Fruit fly (Drosophila melanogaster) whole organism, embryonic: ENCODE data around the gene CG34310.

Source experiments
- C15 ChIP-seq: fragments of 200-800 bp; sonication (Bioruptor generic); IDR thresholded peaks from 3 replicates; pipeline ENCODE4 v1.3.6; 2022; ENCODE audit warnings: missing biosample characterization, missing genetic modification characterization
- CG10267 ChIP-seq: fragments of 200-800 bp; sonication (Bioruptor generic); optimal IDR thresholded peaks from 2 replicates; lab custom pipeline; 2018; ENCODE audit warnings: missing biosample characterization, mild to moderate bottlenecking, missing genetic modification characterization, moderate library complexity
- CG10543 ChIP-seq: fragments of 200-800 bp; sonication (Bioruptor generic); optimal IDR thresholded peaks from 3 replicates; lab custom pipeline; 2017; ENCODE audit warnings: missing biosample characterization, mild to moderate bottlenecking, missing genetic modification characterization, moderate library complexity
- CG10959 ChIP-seq: fragments of 200-800 bp; sonication (Bioruptor generic); IDR thresholded peaks from 2 replicates; pipeline ENCODE4 v1.3.6; 2022; ENCODE audit warnings: missing biosample characterization, missing genetic modification characterization
- CG12769 ChIP-seq: fragments of 200-800 bp; sonication (Bioruptor generic); optimal IDR thresholded peaks from 2 replicates; lab custom pipeline; 2019; ENCODE audit warnings: missing biosample characterization, mild to moderate bottlenecking, missing genetic modification characterization, moderate library complexity
- CG13775 ChIP-seq: fragments of 200-800 bp; sonication (Bioruptor generic); optimal IDR thresholded peaks from 3 replicates; lab custom pipeline; 2017; ENCODE audit warnings: missing biosample characterization, mild to moderate bottlenecking, missing genetic modification characterization
- CG14014 ChIP-seq: fragments of 200-800 bp; sonication (Bioruptor generic); IDR thresholded peaks from 2 replicates; pipeline ENCODE4 v1.3.6; 2022; ENCODE audit warnings: missing biosample characterization, missing genetic modification characterization
- CG14965 ChIP-seq: fragments of 200-800 bp; sonication (Bioruptor generic); optimal IDR thresholded peaks from 2 replicates; lab custom pipeline; 2016; ENCODE audit warnings: missing biosample characterization, missing genetic modification characterization, borderline replicate concordance
- CG1529 ChIP-seq: fragments of 200-800 bp; sonication (Bioruptor generic); optimal IDR thresholded peaks from 3 replicates; lab custom pipeline; 2018; ENCODE audit warnings: missing biosample characterization, missing genetic modification characterization
- CG16815 ChIP-seq: fragments of 200-800 bp; sonication (Bioruptor generic); optimal IDR thresholded peaks from 3 replicates; lab custom pipeline; 2017; ENCODE audit warnings: missing biosample characterization, mild to moderate bottlenecking, missing genetic modification characterization
- CG16863 ChIP-seq: fragments of 200-800 bp; sonication (Bioruptor generic); optimal IDR thresholded peaks from 3 replicates; lab custom pipeline; 2016; ENCODE audit warnings: missing biosample characterization, missing genetic modification characterization
- CG1792 ChIP-seq: fragments of 200-800 bp; sonication (Bioruptor generic); optimal IDR thresholded peaks from 2 replicates; lab custom pipeline; 2016; ENCODE audit warnings: missing biosample characterization, missing genetic modification characterization
- CG18011 ChIP-seq: fragments of 200-800 bp; sonication (Bioruptor generic); optimal IDR thresholded peaks from 2 replicates; lab custom pipeline; 2017; ENCODE audit warnings: missing biosample characterization, missing genetic modification characterization, mild to moderate bottlenecking, moderate library complexity, missing genotype
- CG3065 ChIP-seq: fragments of 200-800 bp; sonication (Bioruptor generic); optimal IDR thresholded peaks from 2 replicates; lab custom pipeline; 2016; ENCODE audit warnings: missing biosample characterization, missing genetic modification characterization
- CG4730 ChIP-seq: fragments of 200-800 bp; sonication (Bioruptor generic); IDR thresholded peaks from 2 replicates; pipeline ENCODE4 v1.3.6; 2022; ENCODE audit warnings: missing biosample characterization, missing genetic modification characterization
- CG6654 ChIP-seq: fragments of 200-800 bp; sonication (Bioruptor generic); optimal IDR thresholded peaks from 2 replicates; lab custom pipeline; 2017; ENCODE audit warnings: missing biosample characterization, mild to moderate bottlenecking, missing genetic modification characterization
- CG7556 ChIP-seq: fragments of 200-800 bp; sonication (Bioruptor generic); optimal IDR thresholded peaks from 2 replicates; lab custom pipeline; 2017; ENCODE audit warnings: missing biosample characterization, mild to moderate bottlenecking, missing genetic modification characterization
- CG7839 ChIP-seq: fragments of 200-800 bp; sonication (Bioruptor generic); optimal IDR thresholded peaks from 3 replicates; lab custom pipeline; 2018; ENCODE audit warnings: missing biosample characterization, mild to moderate bottlenecking, missing genetic modification characterization, moderate library complexity
- CG7987 ChIP-seq: fragments of 200-800 bp; sonication (Bioruptor generic); optimal IDR thresholded peaks from 2 replicates; lab custom pipeline; 2018; ENCODE audit warnings: missing biosample characterization, mild to moderate bottlenecking, missing genetic modification characterization, moderate library complexity
- CG9215 ChIP-seq: fragments of 200-800 bp; sonication (Bioruptor generic); IDR thresholded peaks from 2 replicates; pipeline ENCODE4 v1.3.6; 2022; ENCODE audit warnings: missing biosample characterization, missing genetic modification characterization
- CG9437 ChIP-seq: fragments of 200-800 bp; sonication (Bioruptor generic); optimal IDR thresholded peaks from 2 replicates; lab custom pipeline; 2018; ENCODE audit warnings: missing biosample characterization, mild to moderate bottlenecking, missing genetic modification characterization
- Dek ChIP-seq: fragments of 200-800 bp; sonication (Bioruptor generic); optimal IDR thresholded peaks from 3 replicates; lab custom pipeline; 2019; ENCODE audit warnings: missing biosample characterization, mild to moderate bottlenecking, missing genetic modification characterization, moderate library complexity
- Doc2 ChIP-seq: fragments of 200-800 bp; sonication (Bioruptor generic); IDR thresholded peaks from 2 replicates; pipeline ENCODE4 v1.3.6; 2022; ENCODE audit warnings: missing biosample characterization, missing genetic modification characterization
- E2f1 ChIP-seq: fragments of 200-800 bp; sonication (Bioruptor generic); IDR thresholded peaks from 2 replicates; pipeline ENCODE4 v1.3.6; 2022; ENCODE audit warnings: missing biosample characterization, missing genetic modification characterization
- ERR ChIP-seq: fragments of 200-800 bp; sonication (Bioruptor generic); optimal IDR thresholded peaks from 2 replicates; lab custom pipeline; 2016; ENCODE audit warnings: missing biosample characterization, missing genetic modification characterization
- HLHmδ ChIP-seq: fragments of 200-800 bp; sonication (Bioruptor generic); optimal IDR thresholded peaks from 2 replicates; lab custom pipeline; 2018; ENCODE audit warnings: missing biosample characterization, mild to moderate bottlenecking, missing genetic modification characterization, moderate library complexity
- Hr39 ChIP-seq: fragments of >200 bp; optimal IDR thresholded peaks from 2 replicates; lab custom pipeline; 2017
- MTF-1 ChIP-seq: fragments of 200-800 bp; sonication (Bioruptor generic); optimal IDR thresholded peaks from 2 replicates; lab custom pipeline; 2018; ENCODE audit warnings: missing biosample characterization, mild to moderate bottlenecking, missing genetic modification characterization, borderline replicate concordance
- Meics ChIP-seq: fragments of 200-800 bp; sonication (Bioruptor generic); optimal IDR thresholded peaks from 2 replicates; lab custom pipeline; 2017; ENCODE audit warnings: missing biosample characterization, mild to moderate bottlenecking, missing genetic modification characterization
- Sry-β ChIP-seq: fragments of 200-800 bp; sonication (Bioruptor generic); optimal IDR thresholded peaks from 2 replicates; lab custom pipeline; 2018; ENCODE audit warnings: missing biosample characterization, mild to moderate bottlenecking, missing genetic modification characterization, moderate library complexity
- Xbp1 ChIP-seq: fragments of 200-800 bp; sonication (Bioruptor generic); optimal IDR thresholded peaks from 3 replicates; lab custom pipeline; 2016; ENCODE audit warnings: missing biosample characterization, mild to moderate bottlenecking, missing genetic modification characterization
- ash1 ChIP-seq: fragments of 200-800 bp; sonication (Bioruptor generic); optimal IDR thresholded peaks from 2 replicates; lab custom pipeline; 2018; ENCODE audit warnings: missing biosample characterization, mild to moderate bottlenecking, missing genetic modification characterization
- br ChIP-seq: fragments of >200 bp; optimal IDR thresholded peaks from 2 replicates; lab custom pipeline; 2017
- bsh ChIP-seq, 2 experiments: fragments of 200-800 bp; sonication (Bioruptor generic); optimal IDR thresholded peaks; 2 replicates each; lab custom pipeline; 2017 to 2018; ENCODE audit warnings: mild to moderate bottlenecking in 2 of 2, missing biosample characterization in 2 of 2, missing genetic modification characterization in 2 of 2, moderate library complexity in 1 of 2
- cad ChIP-seq: fragments of >200 bp; optimal IDR thresholded peaks from 2 replicates; lab custom pipeline; 2017; ENCODE audit warnings: missing biosample characterization, missing genetic modification characterization
- chinmo ChIP-seq: fragments of 200-800 bp; sonication (Bioruptor generic); IDR thresholded peaks from 4 replicates; pipeline ENCODE4 v1.3.6; 2022; ENCODE audit warnings: missing biosample characterization, missing genetic modification characterization; ENCODE audit not compliant: partially characterized antibody
- corto ChIP-seq: fragments of 200-800 bp; sonication (Bioruptor generic); optimal IDR thresholded peaks from 2 replicates; lab custom pipeline; 2016; ENCODE audit warnings: missing biosample characterization, mild to moderate bottlenecking, missing genetic modification characterization, moderate library complexity
- gcm ChIP-seq: fragments of 200-800 bp; sonication (Bioruptor generic); optimal IDR thresholded peaks from 2 replicates; lab custom pipeline; 2019; ENCODE audit warnings: missing biosample characterization, mild to moderate bottlenecking, missing genetic modification characterization, moderate library complexity
- gfzf ChIP-seq: fragments of 200-800 bp; sonication (Bioruptor generic); optimal IDR thresholded peaks from 2 replicates; lab custom pipeline; 2016; ENCODE audit warnings: missing biosample characterization, mild to moderate bottlenecking, missing genetic modification characterization, moderate library complexity
- jing ChIP-seq: fragments of 200-800 bp; sonication (Bioruptor generic); optimal IDR thresholded peaks from 2 replicates; lab custom pipeline; 2018; ENCODE audit warnings: missing biosample characterization, mild to moderate bottlenecking, missing genetic modification characterization
- lilli ChIP-seq: fragments of 200-800 bp; sonication (Bioruptor generic); optimal IDR thresholded peaks from 3 replicates; lab custom pipeline; 2016; ENCODE audit warnings: missing biosample characterization, missing genetic modification characterization
- mirr ChIP-seq: fragments of 200-800 bp; sonication (Bioruptor generic); optimal IDR thresholded peaks from 3 replicates; lab custom pipeline; 2018; ENCODE audit warnings: missing biosample characterization, mild to moderate bottlenecking, missing genetic modification characterization
- oc ChIP-seq: fragments of 200-800 bp; sonication (Bioruptor generic); optimal IDR thresholded peaks from 2 replicates; lab custom pipeline; 2018; ENCODE audit warnings: missing biosample characterization, mild to moderate bottlenecking, missing genetic modification characterization, moderate library complexity
- pfk ChIP-seq: fragments of 200-800 bp; sonication (Bioruptor generic); optimal IDR thresholded peaks from 2 replicates; lab custom pipeline; 2018; ENCODE audit warnings: missing biosample characterization, mild to moderate bottlenecking, missing genetic modification characterization, moderate library complexity
- rib ChIP-seq: fragments of 200-800 bp; sonication (Bioruptor generic); IDR thresholded peaks from 2 replicates; pipeline ENCODE4 v1.3.6; 2022; ENCODE audit warnings: missing biosample characterization, missing genetic modification characterization
- sima ChIP-seq: fragments of 200-800 bp; sonication (Bioruptor generic); optimal IDR thresholded peaks from 2 replicates; lab custom pipeline; 2016; ENCODE audit warnings: missing biosample characterization, missing genetic modification characterization
- sob ChIP-seq: fragments of 200-800 bp; sonication (Bioruptor generic); IDR thresholded peaks from 2 replicates; pipeline ENCODE4 v1.3.6; 2022; ENCODE audit warnings: missing biosample characterization, missing genetic modification characterization
- tgo ChIP-seq: fragments of 200-800 bp; sonication (Bioruptor generic); IDR thresholded peaks from 3 replicates; pipeline ENCODE4 v1.3.6; 2022; ENCODE audit warnings: missing biosample characterization, missing genetic modification characterization
- vnd ChIP-seq: fragments of 200-800 bp; sonication (Bioruptor generic); IDR thresholded peaks from 3 replicates; pipeline ENCODE4 v1.3.6; 2022; ENCODE audit warnings: missing biosample characterization, missing genetic modification characterization; ENCODE audit not compliant: partially characterized antibody
- vvl ChIP-seq: fragments of 200-800 bp; sonication (Bioruptor generic); IDR thresholded peaks from 2 replicates; pipeline ENCODE4 v1.3.6; 2022; ENCODE audit warnings: missing biosample characterization, missing genetic modification characterization
- zen ChIP-seq: fragments of 200-800 bp; sonication (Bioruptor generic); optimal IDR thresholded peaks from 3 replicates; lab custom pipeline; 2018; ENCODE audit warnings: missing biosample characterization, mild to moderate bottlenecking, missing genetic modification characterization, moderate library complexity

Gene CG34310

dm6 chr2L:6708997-6709662 is 45.7 kb downstream of the CG34310 start, which contains the start of gene Tsp (continued):
- TF ChIP-seq sob, result no peak
- TF ChIP-seq CG10959, result no peak
- no peak for TF ChIP-seq HLHmδ
- TF ChIP-seq pfk (GFP tag; lab: Kevin White, UChicago), result no peak
- peak; percentile 82 for TF ChIP-seq CG12769 (tag; lab: Kevin White, UChicago)
- peak; percentile 1 for TF ChIP-seq CG10267 (tag; lab: Kevin White, UChicago)
- TF ChIP-seq sima (GFP tag; lab: Kevin White, UChicago), result no peak
- TF ChIP-seq rib, result no peak
- no peak for TF ChIP-seq CG4730 (GFP tag; lab: Robert Waterston, UW)
- TF ChIP-seq gfzf, result peak; percentile 32
- TF ChIP-seq ERR (GFP tag; lab: Kevin White, UChicago), result no peak
- TF ChIP-seq CG9437 (GFP tag; lab: Kevin White, UChicago), result no peak
- TF ChIP-seq gcm (GFP tag; lab: Kevin White, UChicago), result no peak
- no peak for TF ChIP-seq ash1 (GFP tag; lab: Kevin White, UChicago)
- no peak for TF ChIP-seq jing
- no peak for TF ChIP-seq CG7556 (GFP tag; lab: Kevin White, UChicago)
- peak; percentile 17 for TF ChIP-seq Meics
- TF ChIP-seq CG1792, result no peak
- TF ChIP-seq corto (GFP tag; lab: Kevin White, UChicago), result no peak
- TF ChIP-seq CG10543 (GFP tag; lab: Kevin White, UChicago), result no peak
- no peak for TF ChIP-seq lilli (GFP tag; lab: Kevin White, UChicago)
- no peak for TF ChIP-seq CG14965
- no peak for TF ChIP-seq CG6654 (GFP tag; lab: Kevin White, UChicago)
- no peak for TF ChIP-seq CG14014 (GFP tag; lab: Robert Waterston, UW)
- no peak for TF ChIP-seq CG18011 (GFP tag; lab: Kevin White, UChicago)
- TF ChIP-seq CG1529 (GFP tag; lab: Kevin White, UChicago), result no peak
- no peak for TF ChIP-seq CG9215 (GFP tag; lab: Robert Waterston, UW)
- TF ChIP-seq C15 (GFP tag; lab: Robert Waterston, UW), result no peak
- TF ChIP-seq CG7987 (GFP tag; lab: Kevin White, UChicago), result no peak
- TF ChIP-seq Dek (tag; lab: Kevin White, UChicago), result no peak
- TF ChIP-seq MTF-1, result no peak
- TF ChIP-seq CG13775 (GFP tag; lab: Kevin White, UChicago), result no peak
- TF ChIP-seq tgo, result no peak
- no peak for TF ChIP-seq br
- no peak for TF ChIP-seq vnd
- no peak for TF ChIP-seq bsh (GFP tag; optimal IDR thresholded peaks at IDR 0.05; lab: Kevin White, UChicago)
- TF ChIP-seq oc (tag; lab: Kevin White, UChicago), result peak; percentile 16
- TF ChIP-seq vvl (GFP tag; lab: Robert Waterston, UW), result peak; percentile 54
- no peak for TF ChIP-seq Hr39 (lab: Kevin White, UChicago)
- TF ChIP-seq CG16815 (GFP tag; lab: Kevin White, UChicago), result no peak
- no peak for TF ChIP-seq CG3065 (GFP tag; lab: Kevin White, UChicago)
- no peak for TF ChIP-seq Doc2 (GFP tag; lab: Robert Waterston, UW)
- TF ChIP-seq Xbp1 (GFP tag; lab: Kevin White, UChicago), result no peak
- TF ChIP-seq E2f1 (GFP tag; lab: Robert Waterston, UW), result no peak
- no peak for TF ChIP-seq CG16863 (GFP tag; lab: Kevin White, UChicago)
- no peak for TF ChIP-seq zen
- TF ChIP-seq mirr, result peak; percentile 0
- TF ChIP-seq chinmo (GFP tag; lab: Robert Waterston, UW), result peak; percentile 96; the same call in 3 of the 4 replicates
- TF ChIP-seq Sry-β, result no peak
- TF ChIP-seq cad (GFP tag; lab: Kevin White, UChicago), result no peak
- TF ChIP-seq CG7839, result no peak
